Fruit fly (Drosophila melanogaster): ENCODE data around the gene CG33995.

Gene CG33995

DNA sequence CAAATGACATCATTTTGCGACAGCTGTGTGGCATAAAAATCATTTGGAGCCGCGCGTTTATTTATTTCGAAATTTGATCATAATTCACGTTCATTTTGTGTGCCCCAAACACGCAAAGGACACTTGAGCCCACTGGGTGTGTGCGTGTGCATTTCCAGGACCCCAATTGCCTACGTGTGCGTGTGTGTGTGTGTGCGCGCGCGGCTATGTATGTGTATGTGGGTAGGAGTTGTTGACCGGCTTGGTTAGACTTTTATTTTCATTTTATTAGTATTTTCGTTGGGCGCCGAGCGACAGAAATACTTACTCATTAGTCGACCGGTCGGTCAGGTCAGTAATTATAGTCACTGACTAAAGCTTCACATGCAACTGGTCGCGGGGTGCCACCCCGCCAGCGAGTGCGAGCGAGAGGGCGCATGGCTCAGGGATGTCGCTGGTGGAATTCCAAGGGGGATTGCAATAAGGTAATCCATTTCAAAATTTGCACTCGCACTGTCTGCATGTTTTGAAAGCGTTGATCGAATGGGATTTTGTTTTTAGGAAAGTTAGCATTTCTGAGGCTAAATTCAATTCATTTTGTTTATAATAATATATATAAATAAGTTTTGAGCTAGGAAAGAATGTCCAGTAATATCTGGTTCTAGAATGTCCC, 551 bp downstream of the CG33995 start (continued):
- TF ChIP-seq Lim3 (GFP tag; IDR thresholded peaks at IDR 0.05) (no peak), run (tag; optimal IDR thresholded peaks at IDR 0.05) (no peak), Max (GFP tag; optimal IDR thresholded peaks at IDR 0.05) (no peak), h (optimal IDR thresholded peaks at IDR 0.05) (no peak), Spps (tag; optimal IDR thresholded peaks at IDR 0.05) (no peak), HHEX (GFP tag; optimal IDR thresholded peaks at IDR 0.05) (peak; percentile 69), Abd-B (GFP tag; optimal IDR thresholded peaks at IDR 0.05) (no peak), ap (GFP tag; IDR thresholded peaks at IDR 0.05) (no peak), Hr78 (GFP tag; optimal IDR thresholded peaks at IDR 0.05) (no peak), dysf (GFP tag; IDR thresholded peaks at IDR 0.05) (peak; percentile 62; the same call in 2 of the 3 replicates), Atf-2 (GFP tag; optimal IDR thresholded peaks at IDR 0.05) (no peak), CG4730 (GFP tag; IDR thresholded peaks at IDR 0.05) (0 out of 2 replicates have a peak, but pooled peaks have one; percentile 19), CG8281 (tag; optimal IDR thresholded peaks at IDR 0.05) (no peak), bowl (GFP tag; IDR thresholded peaks at IDR 0.05) (no peak), al (GFP tag; IDR thresholded peaks at IDR 0.05) (peak; percentile 42; the same call in 1 of the 2 replicates), lab (GFP tag; optimal IDR thresholded peaks at IDR 0.05) (peak; percentile 65), br (optimal IDR thresholded peaks at IDR 0.05) (no peak), Ssrp (tag; optimal IDR thresholded peaks at IDR 0.05) (peak; percentile 49), CG17612 (GFP tag; IDR thresholded peaks at IDR 0.05) (0 out of 2 replicates have a peak, but pooled peaks have one; percentile 41), da (GFP tag; optimal IDR thresholded peaks at IDR 0.05) (no peak), onecut (GFP tag; IDR thresholded peaks at IDR 0.05) (no peak), CG10979 (tag; optimal IDR thresholded peaks at IDR 0.05) (peak; percentile 25), CG16813 (GFP tag; IDR thresholded peaks at IDR 0.05; ENCODE audit: partially characterized antibody) (no peak), CG10147 (GFP tag; optimal IDR thresholded peaks at IDR 0.05) (no peak), Trl (optimal IDR thresholded peaks at IDR 0.05) (no peak), Trl (GFP tag; optimal IDR thresholded peaks at IDR 0.05) (peak; percentile 46), cad (GFP tag; optimal IDR thresholded peaks at IDR 0.05) (no peak), CkIIα-i1 (GFP tag; IDR thresholded peaks at IDR 0.05) (no peak), crol (GFP tag; IDR thresholded peaks at IDR 0.05) (peak; percentile 74), pan (optimal IDR thresholded peaks at IDR 0.05) (no peak), pan (GFP tag; optimal IDR thresholded peaks at IDR 0.05 in 1 of 2, IDR thresholded peaks at IDR 0.05 in 1 of 2) (peak in 1 of 2 experiments; percentile 62), kay (GFP tag; optimal IDR thresholded peaks at IDR 0.05) (no peak), CG9437 (GFP tag; optimal IDR thresholded peaks at IDR 0.05) (no peak), dmrt99B (tag; optimal IDR thresholded peaks at IDR 0.05) (peak; percentile 50), CG17361 (GFP tag; IDR thresholded peaks at IDR 0.05) (no peak), crc (GFP tag; optimal IDR thresholded peaks at IDR 0.05) (no peak), Deaf1 (tag; optimal IDR thresholded peaks at IDR 0.05) (no peak), tll (GFP tag; optimal IDR thresholded peaks at IDR 0.05) (no peak), Poxn (GFP tag; IDR thresholded peaks at IDR 0.05) (no peak), caup (GFP tag; optimal IDR thresholded peaks at IDR 0.05; ENCODE audit: severe bottlenecking) (peak; percentile 9), ci (GFP tag; IDR thresholded peaks at IDR 0.05) (peak; percentile 56), CG8089 (GFP tag; optimal IDR thresholded peaks at IDR 0.05) (no peak), CG4424 (GFP tag; optimal IDR thresholded peaks at IDR 0.05) (peak; percentile 41), CG8944 (GFP tag; optimal IDR thresholded peaks at IDR 0.05) (peak; percentile 30), bigmax (GFP tag; optimal IDR thresholded peaks at IDR 0.05) (no peak), repo (GFP tag; optimal IDR thresholded peaks at IDR 0.05) (no peak), CG8290 (GFP tag; optimal IDR thresholded peaks at IDR 0.05) (no peak), CG8290 (tag; optimal IDR thresholded peaks at IDR 0.05) (peak in 1 of 2 experiments; percentile 73), CG2712 (tag; optimal IDR thresholded peaks at IDR 0.05) (peak; percentile 40), MESR4 (GFP tag; optimal IDR thresholded peaks at IDR 0.05) (no peak), Atf3 (GFP tag; optimal IDR thresholded peaks at IDR 0.05) (no peak), chif (GFP tag; optimal IDR thresholded peaks at IDR 0.05) (no peak)

Measured in whole organism, embryonic.